Fruit fly (Drosophila melanogaster): ENCODE results near the gene Lint-O.

- TF ChIP-seq Six4 (GFP tag; optimal IDR thresholded peaks at IDR 0.05), result peak; percentile 56
- peak; percentile 85 for TF ChIP-seq sug (tag; optimal IDR thresholded peaks at IDR 0.05)
- peak; percentile 50 for TF ChIP-seq CrebB (tag; optimal IDR thresholded peaks at IDR 0.05)
- peak; percentile 78 for TF ChIP-seq CG13296 (GFP tag; optimal IDR thresholded peaks at IDR 0.05)
- TF ChIP-seq Bteb2 (GFP tag; optimal IDR thresholded peaks at IDR 0.05), result peak; percentile 73
Measured at dm6 chrX:2743020-2743419, 44.5 kb downstream of the Lint-O start.
